Worm (Caenorhabditis elegans): ENCODE results near the gene F37B12.1.

DNA sequence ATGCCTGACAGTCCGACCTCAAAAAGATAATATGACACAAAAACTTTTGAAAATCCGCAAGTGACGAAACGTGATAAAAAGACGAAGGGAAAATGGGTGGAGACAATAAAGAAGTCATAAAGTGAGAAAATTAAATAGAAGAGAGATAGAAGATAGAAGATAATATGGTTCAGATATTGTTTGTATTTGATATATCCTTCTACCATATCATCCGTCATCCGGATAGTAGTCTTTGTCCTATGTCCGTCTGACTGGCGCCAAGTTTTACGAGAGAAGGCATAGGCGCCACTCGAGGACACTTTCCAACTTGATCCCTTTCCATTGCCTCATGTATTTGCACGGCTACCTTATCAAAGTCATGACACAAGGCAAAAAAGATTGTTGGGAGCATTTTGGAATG lies 2.8 kb upstream of the F37B12.1 start:
- no peak for TF ChIP-seq ceh-28 (tag; optimal IDR thresholded peaks at IDR 0.05)
- TF ChIP-seq ceh-82 (tag; optimal IDR thresholded peaks at IDR 0.05), result no peak
- TF ChIP-seq nhr-28 (tag; optimal IDR thresholded peaks at IDR 0.05), result no peak
